In genomic region chrIII:13606016-13606530, ce11 we compare ENCODE assay signal across 6 worm cellular contexts.
TF ChIP-seq lines count a peak whose summit lies in the region.

act-5 (minus strand) TSS chrIII:13606066.

TF ChIP-seq in whole organism, L1 larva, 84 proteins besides CTCF, POLR2A, EP300 and RAD21 (continues in another document):
- TF ChIP-seq nhr-84 (tag; optimal IDR thresholded peaks at IDR 0.05; lab: Kevin White, UChicago): no peak
- TF ChIP-seq lin-15B (tag; optimal IDR thresholded peaks at IDR 0.05; lab: Kevin White, UChicago): no peak
- no peak for TF ChIP-seq hlh-4 (tag; optimal IDR thresholded peaks at IDR 0.05; lab: Kevin White, UChicago)
- TF ChIP-seq nhr-85 (tag; lab: Kevin White, UChicago): peak; percentile 48
- TF ChIP-seq lir-3 (tag; optimal IDR thresholded peaks at IDR 0.05; lab: Kevin White, UChicago; ENCODE audit: poor library complexity): no peak
- peak; percentile 79 for TF ChIP-seq pqm-1 (tag; optimal IDR thresholded peaks at IDR 0.05; lab: Kevin White, UChicago)
- no peak for TF ChIP-seq hpl-2 (GFP tag; optimal IDR thresholded peaks at IDR 0.05; lab: Kevin White, UChicago)
- TF ChIP-seq C34B4.2 (tag; optimal IDR thresholded peaks at IDR 0.05; lab: Kevin White, UChicago): no peak
- TF ChIP-seq ceh-82 (tag; optimal IDR thresholded peaks at IDR 0.05; lab: Kevin White, UChicago): no peak
- no peak for TF ChIP-seq blmp-1 (tag; optimal IDR thresholded peaks at IDR 0.05; lab: Kevin White, UChicago)
- TF ChIP-seq tlp-1 (tag; optimal IDR thresholded peaks at IDR 0.05; lab: Kevin White, UChicago): no peak
- TF ChIP-seq ceh-90 (tag; optimal IDR thresholded peaks at IDR 0.05; lab: Kevin White, UChicago): no peak
- TF ChIP-seq nhr-11 (tag; optimal IDR thresholded peaks at IDR 0.05; lab: Kevin White, UChicago): no peak
- no peak for TF ChIP-seq ztf-4 (tag; optimal IDR thresholded peaks at IDR 0.05; lab: Kevin White, UChicago)
- TF ChIP-seq irx-1 (tag; optimal IDR thresholded peaks at IDR 0.05; lab: Kevin White, UChicago): no peak
- no peak for TF ChIP-seq lsy-2 (tag; optimal IDR thresholded peaks at IDR 0.05; lab: Kevin White, UChicago)

TF ChIP-seq in whole organism, L2 larva, 48 proteins besides CTCF, POLR2A, EP300 and RAD21 (continues in another document):
- no peak for TF ChIP-seq peb-1 (tag; optimal IDR thresholded peaks at IDR 0.05; lab: Kevin White, UChicago)
- TF ChIP-seq blmp-1 (tag; optimal IDR thresholded peaks at IDR 0.05; lab: Kevin White, UChicago; ENCODE audit: insufficient read depth): no peak
- TF ChIP-seq F13H6.1 (tag; optimal IDR thresholded peaks at IDR 0.05; lab: Kevin White, UChicago): peak; percentile 33
- no peak for TF ChIP-seq snpc-4 (tag; optimal IDR thresholded peaks at IDR 0.05; lab: Kevin White, UChicago)
- TF ChIP-seq ZK546.5 (tag; optimal IDR thresholded peaks at IDR 0.05; lab: Kevin White, UChicago): no peak
- TF ChIP-seq lin-13 (GFP tag; optimal IDR thresholded peaks at IDR 0.05; lab: Kevin White, UChicago): no peak
- peak; percentile 60 for TF ChIP-seq nhr-129 (tag; optimal IDR thresholded peaks at IDR 0.05; lab: Kevin White, UChicago)
- peak; percentile 91 for TF ChIP-seq fos-1 (tag; optimal IDR thresholded peaks at IDR 0.05; lab: Kevin White, UChicago)
- TF ChIP-seq unc-62 (GFP tag; optimal IDR thresholded peaks at IDR 0.05; lab: Kevin White, UChicago): no peak
- peak; percentile 41 for TF ChIP-seq gmeb-1 (tag; optimal IDR thresholded peaks at IDR 0.05; lab: Kevin White, UChicago)
- no peak for TF ChIP-seq elt-3 (tag; optimal IDR thresholded peaks at IDR 0.05; lab: Kevin White, UChicago)
- TF ChIP-seq nhr-12 (tag; optimal IDR thresholded peaks at IDR 0.05; lab: Kevin White, UChicago): no peak
- TF ChIP-seq Y55F3AM.14 (GFP tag; optimal IDR thresholded peaks at IDR 0.05; lab: Kevin White, UChicago): no peak
- TF ChIP-seq crh-2 (tag; optimal IDR thresholded peaks at IDR 0.05; lab: Kevin White, UChicago): peak; percentile 87
- no peak for TF ChIP-seq C34F6.9 (tag; optimal IDR thresholded peaks at IDR 0.05; lab: Kevin White, UChicago)
- no peak for TF ChIP-seq dmd-4 (tag; optimal IDR thresholded peaks at IDR 0.05; lab: Kevin White, UChicago)

TF ChIP-seq in whole organism, L3 larva, 47 proteins besides CTCF, POLR2A, EP300 and RAD21:
- peak; percentile 8 for TF ChIP-seq skn-1 (tag; optimal IDR thresholded peaks at IDR 0.05; lab: Kevin White, UChicago)
- TF ChIP-seq lin-39 (tag; optimal IDR thresholded peaks at IDR 0.05; lab: Kevin White, UChicago): no peak
- peak; percentile 98 for TF ChIP-seq pqm-1 (tag; optimal IDR thresholded peaks at IDR 0.05; lab: Kevin White, UChicago)
- TF ChIP-seq elt-2 (tag; optimal IDR thresholded peaks at IDR 0.05; lab: Kevin White, UChicago): peak; percentile 97
- no peak for TF ChIP-seq egl-27 (tag; optimal IDR thresholded peaks at IDR 0.05; lab: Kevin White, UChicago)
- peak; percentile 48 for TF ChIP-seq jun-1 (tag; optimal IDR thresholded peaks at IDR 0.05; lab: Kevin White, UChicago)
- TF ChIP-seq nhr-77 (tag; optimal IDR thresholded peaks at IDR 0.05; lab: Kevin White, UChicago): no peak
- TF ChIP-seq pha-4 (tag; optimal IDR thresholded peaks at IDR 0.05; lab: Kevin White, UChicago): peak; percentile 62

TF ChIP-seq in whole organism, L4 larva, 104 proteins besides CTCF, POLR2A, EP300 and RAD21 (continues in another document):
- TF ChIP-seq dmd-6 (GFP tag; IDR thresholded peaks at IDR 0.05; lab: Robert Waterston, UW) (peak; percentile 85), hif-1 (tag; optimal IDR thresholded peaks at IDR 0.05; lab: Kevin White, UChicago) (peak in 1 of 2 experiments; percentile 26), F26F4.8 (GFP tag; conservative IDR thresholded peaks at IDR 0.05; lab: Robert Waterston, UW) (no peak), nhr-28 (tag; optimal IDR thresholded peaks at IDR 0.05; lab: Kevin White, UChicago) (peak; percentile 91), Y48G9A.11 (GFP tag; IDR thresholded peaks at IDR 0.05; lab: Robert Waterston, UW) (no peak), lin-38 (GFP tag; IDR thresholded peaks at IDR 0.05; lab: Robert Waterston, UW) (no peak), mep-1 (tag; optimal IDR thresholded peaks at IDR 0.05; lab: Kevin White, UChicago) (peak; percentile 23), nhr-77 (tag; optimal IDR thresholded peaks at IDR 0.05; lab: Kevin White, UChicago) (peak; percentile 77), lim-7 (GFP tag; IDR thresholded peaks at IDR 0.05; lab: Robert Waterston, UW) (no peak), dve-1 (tag; optimal IDR thresholded peaks at IDR 0.05; lab: Kevin White, UChicago; ENCODE audit: insufficient read depth) (peak; percentile 79), nhr-6 (tag; optimal IDR thresholded peaks at IDR 0.05; lab: Kevin White, UChicago) (no peak), set-16 (GFP tag; IDR thresholded peaks at IDR 0.05; lab: Robert Waterston, UW) (no peak), lir-3 (tag; optimal IDR thresholded peaks at IDR 0.05; lab: Kevin White, UChicago) (no peak), egl-43 (GFP tag; IDR thresholded peaks at IDR 0.05; lab: Robert Waterston, UW) (no peak), ctbp-1 (GFP tag; IDR thresholded peaks at IDR 0.05; lab: Robert Waterston, UW) (no peak), dpl-1 (GFP tag; optimal IDR thresholded peaks at IDR 0.05; lab: Kevin White, UChicago) (no peak), ZK546.5 (tag; optimal IDR thresholded peaks at IDR 0.05; lab: Kevin White, UChicago) (no peak), lin-1 (GFP tag; IDR thresholded peaks at IDR 0.05; lab: Robert Waterston, UW) (0 out of 2 replicates have a peak, but pooled peaks have one; percentile 39), daf-16 (GFP tag; optimal IDR thresholded peaks at IDR 0.05; lab: Kevin White, UChicago) (peak in 1 of 2 experiments; percentile 15), daf-16 (tag; optimal IDR thresholded peaks at IDR 0.05; lab: Kevin White, UChicago) (peak; percentile 90)

TF ChIP-seq in whole organism, late embryonic, 69 proteins besides CTCF, POLR2A, EP300 and RAD21:
- no peak for TF ChIP-seq ttx-3 (tag; optimal IDR thresholded peaks at IDR 0.05; lab: Kevin White, UChicago)
- TF ChIP-seq dve-1 (tag; optimal IDR thresholded peaks at IDR 0.05; lab: Kevin White, UChicago): peak; percentile 33
- TF ChIP-seq pax-1 (tag; optimal IDR thresholded peaks at IDR 0.05; lab: Kevin White, UChicago): no peak
- no peak for TF ChIP-seq ceh-31 (tag; optimal IDR thresholded peaks at IDR 0.05; lab: Kevin White, UChicago)
- TF ChIP-seq mec-3 (tag; optimal IDR thresholded peaks at IDR 0.05; lab: Kevin White, UChicago; ENCODE audit: borderline replicate concordance): no peak
- TF ChIP-seq ceh-48 (tag; optimal IDR thresholded peaks at IDR 0.05; lab: Kevin White, UChicago): no peak
- no peak for TF ChIP-seq zip-5 (tag; optimal IDR thresholded peaks at IDR 0.05; lab: Kevin White, UChicago)
- peak; percentile 68 for TF ChIP-seq elt-2 (tag; optimal IDR thresholded peaks at IDR 0.05; lab: Kevin White, UChicago)
- TF ChIP-seq fkh-10 (GFP tag; optimal IDR thresholded peaks at IDR 0.05; lab: Kevin White, UChicago): no peak
- TF ChIP-seq tbx-7 (tag; optimal IDR thresholded peaks at IDR 0.05; lab: Kevin White, UChicago): no peak
- TF ChIP-seq rnt-1 (tag; optimal IDR thresholded peaks at IDR 0.05; lab: Kevin White, UChicago): no peak
- no peak for TF ChIP-seq pha-4 (tag; optimal IDR thresholded peaks at IDR 0.05; lab: Kevin White, UChicago)
- TF ChIP-seq sox-2 (GFP tag; IDR thresholded peaks at IDR 0.05; lab: Robert Waterston, UW): no peak

TF ChIP-seq in whole organism, young adult, 124 proteins besides CTCF, POLR2A, EP300 and RAD21:
- TF ChIP-seq ets-4 (GFP tag; optimal IDR thresholded peaks at IDR 0.05; lab: Kevin White, UChicago) (peak; percentile 53), dox-1 (GFP tag; IDR thresholded peaks at IDR 0.05; lab: Robert Waterston, UW) (0 out of 2 replicates have a peak, but pooled peaks have one; percentile 9), gei-17 (GFP tag; optimal IDR thresholded peaks at IDR 0.05; lab: Kevin White, UChicago) (no peak), Y56A3A.18 (GFP tag; IDR thresholded peaks at IDR 0.05; lab: Robert Waterston, UW) (no peak), F57A8.1 (GFP tag; optimal IDR thresholded peaks at IDR 0.05; lab: Kevin White, UChicago) (no peak), sdz-38 (tag; optimal IDR thresholded peaks at IDR 0.05; lab: Kevin White, UChicago) (no peak), F52B5.7 (tag; optimal IDR thresholded peaks at IDR 0.05; lab: Kevin White, UChicago) (no peak), F23B12.7 (tag; optimal IDR thresholded peaks at IDR 0.05; lab: Kevin White, UChicago; ENCODE audit: insufficient read depth) (peak; percentile 38), K12H6.12 (tag; optimal IDR thresholded peaks at IDR 0.05; lab: Kevin White, UChicago) (no peak), lin-26 (GFP tag; IDR thresholded peaks at IDR 0.05; lab: Robert Waterston, UW) (no peak), B0019.2 (GFP tag; conservative IDR thresholded peaks at IDR 0.05; lab: Robert Waterston, UW) (no peak), lin-35 (GFP tag; optimal IDR thresholded peaks at IDR 0.05; lab: Kevin White, UChicago) (no peak), ztf-22 (GFP tag; optimal IDR thresholded peaks at IDR 0.05; lab: Kevin White, UChicago) (peak; percentile 4), atf-7 (tag; optimal IDR thresholded peaks at IDR 0.05; lab: Kevin White, UChicago) (peak; percentile 77), ztf-26 (tag; optimal IDR thresholded peaks at IDR 0.05; lab: Kevin White, UChicago) (no peak), nhr-80 (tag; optimal IDR thresholded peaks at IDR 0.05; lab: Kevin White, UChicago) (peak; percentile 87), hmg-1.2 (GFP tag; IDR thresholded peaks at IDR 0.05; lab: Robert Waterston, UW) (no peak), unc-62 (GFP tag; optimal IDR thresholded peaks at IDR 0.05; lab: Kevin White, UChicago) (peak; percentile 17), cebp-1 (GFP tag; IDR thresholded peaks at IDR 0.05; lab: Robert Waterston, UW) (no peak), cebp-1 (tag; optimal IDR thresholded peaks at IDR 0.05; lab: Kevin White, UChicago) (peak; percentile 5), xnd-1 (tag; optimal IDR thresholded peaks at IDR 0.05; lab: Kevin White, UChicago) (no peak), madf-10 (tag; optimal IDR thresholded peaks at IDR 0.05; lab: Kevin White, UChicago) (peak; percentile 24), let-607 (tag; optimal IDR thresholded peaks at IDR 0.05; lab: Kevin White, UChicago) (peak; percentile 11 to 82), tbp1 (GFP tag; optimal IDR thresholded peaks at IDR 0.05; lab: Kevin White, UChicago) (peak; percentile 35)
